Worm (Caenorhabditis elegans) whole organism, midembryonic: ENCODE measurements around the gene W03D2.9.

Experiments
- T22C8.4 ChIP-seq: fragments of 200-800 bp; sonication (Bioruptor generic); IDR thresholded peaks from 2 replicates; pipeline ENCODE4 v1.3.6; 2022; ENCODE audit warnings: missing genetic modification characterization, missing compliant biosample characterization
- cog-1 ChIP-seq: sonication (generic microtip); optimal IDR thresholded peaks from 2 replicates; lab custom pipeline; 2016; ENCODE audit warnings: missing genetic modification characterization, missing compliant biosample characterization
- flt-1 ChIP-seq: fragments of 200-800 bp; sonication (Bioruptor generic); IDR thresholded peaks from 2 replicates; pipeline ENCODE4 v1.3.6; 2022; ENCODE audit warnings: missing genetic modification characterization, missing compliant biosample characterization
- klf-2 ChIP-seq: fragments of 200-800 bp; sonication (Bioruptor generic); conservative IDR thresholded peaks from 2 replicates; pipeline ENCODE4 v1.3.6; 2022; ENCODE audit warnings: missing genetic modification reagents, missing genetic modification characterization, missing compliant biosample characterization
- med-1 ChIP-seq: sonication (generic microtip); optimal IDR thresholded peaks from 2 replicates; lab custom pipeline; 2017; ENCODE audit warnings: missing genetic modification characterization, mild to moderate bottlenecking, missing compliant biosample characterization, antibody characterized with exemption, missing genetic modification reagents; ENCODE audit not compliant: insufficient read depth
- ref-1 ChIP-seq: fragments of 200-800 bp; sonication (Bioruptor generic); conservative IDR thresholded peaks from 2 replicates; pipeline ENCODE4 v1.3.6; 2022; ENCODE audit warnings: missing genetic modification reagents, missing genetic modification characterization, missing compliant biosample characterization
- tab-1 ChIP-seq: fragments of 200-800 bp; sonication (Bioruptor generic); IDR thresholded peaks from 2 replicates; pipeline ENCODE4 v1.3.6; 2022; ENCODE audit warnings: missing genetic modification characterization, missing compliant biosample characterization
- ztf-23 ChIP-seq: fragments of 200-800 bp; sonication (Bioruptor generic); IDR thresholded peaks from 2 replicates; pipeline ENCODE4 v1.3.6; 2022; ENCODE audit warnings: missing genetic modification reagents, missing genetic modification characterization, missing compliant biosample characterization
- ztf-29 ChIP-seq: fragments of 200-800 bp; sonication (Bioruptor generic); IDR thresholded peaks from 2 replicates; pipeline ENCODE4 v1.3.6; 2022; ENCODE audit warnings: missing genetic modification reagents, missing genetic modification characterization, missing compliant biosample characterization

The W03D2.9 gene

DNA sequence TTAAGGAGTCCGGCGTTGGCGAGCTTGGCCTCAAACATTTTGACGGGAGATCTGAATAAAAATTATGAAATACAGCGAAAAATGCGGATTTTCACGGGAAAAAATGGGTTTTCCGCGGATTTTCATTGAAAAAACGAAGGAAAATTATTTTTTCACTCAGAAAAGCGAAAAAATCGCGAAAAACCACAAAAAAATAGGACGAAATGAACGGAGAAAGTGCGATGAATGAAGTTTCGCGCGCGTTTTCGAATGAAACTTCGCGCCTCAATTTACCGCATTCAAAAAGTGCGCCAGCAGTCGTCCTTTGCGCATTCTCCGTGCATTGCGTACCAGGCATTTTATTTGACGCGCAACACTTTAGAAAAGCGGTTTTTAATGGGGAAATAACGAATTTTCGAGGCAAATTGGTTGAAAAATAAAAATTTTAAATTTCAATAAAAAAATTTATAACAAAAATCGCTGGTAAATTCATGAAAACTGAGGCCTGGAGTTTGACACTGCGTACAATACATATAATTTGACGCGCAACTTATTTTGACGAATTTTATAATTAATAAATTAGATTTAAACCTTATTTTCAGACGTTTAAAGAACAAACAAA lies 25.0 kb downstream of the W03D2.9 start, which contains the start of gene pcn-1:
pcn-1 (minus strand) TSS at position 51 of the 601 bp plus-strand sequence.
- TF ChIP-seq klf-2 (GFP tag; lab: Robert Waterston, UW) (no peak), tab-1 (GFP tag; lab: Robert Waterston, UW) (no peak), cog-1 (tag; lab: Kevin White, UChicago) (peak; percentile 52), ref-1 (GFP tag; lab: Robert Waterston, UW) (no peak), med-1 (GFP tag; lab: Kevin White, UChicago) (no peak), T22C8.4 (no peak), flt-1 (GFP tag; lab: Robert Waterston, UW) (peak; percentile 72; the same call in 1 of the 2 replicates), ztf-23 (GFP tag; lab: Robert Waterston, UW) (0 out of 2 replicates have a peak, but pooled peaks have one; percentile 31), ztf-29 (GFP tag; lab: Robert Waterston, UW) (no peak)

- TF ChIP-seq ref-1 (GFP tag; lab: Robert Waterston, UW) (no peak), tab-1 (GFP tag; lab: Robert Waterston, UW) (no peak), ztf-23 (GFP tag; lab: Robert Waterston, UW) (no peak), T22C8.4 (no peak), flt-1 (GFP tag; lab: Robert Waterston, UW) (no peak), cog-1 (tag; lab: Kevin White, UChicago) (no peak), med-1 (GFP tag; lab: Kevin White, UChicago) (no peak), klf-2 (GFP tag; lab: Robert Waterston, UW) (no peak), ztf-29 (GFP tag; lab: Robert Waterston, UW) (no peak)
Measured at ce11 chrIV:4047628-4048027, 26.9 kb downstream of the W03D2.9 start.

DNA sequence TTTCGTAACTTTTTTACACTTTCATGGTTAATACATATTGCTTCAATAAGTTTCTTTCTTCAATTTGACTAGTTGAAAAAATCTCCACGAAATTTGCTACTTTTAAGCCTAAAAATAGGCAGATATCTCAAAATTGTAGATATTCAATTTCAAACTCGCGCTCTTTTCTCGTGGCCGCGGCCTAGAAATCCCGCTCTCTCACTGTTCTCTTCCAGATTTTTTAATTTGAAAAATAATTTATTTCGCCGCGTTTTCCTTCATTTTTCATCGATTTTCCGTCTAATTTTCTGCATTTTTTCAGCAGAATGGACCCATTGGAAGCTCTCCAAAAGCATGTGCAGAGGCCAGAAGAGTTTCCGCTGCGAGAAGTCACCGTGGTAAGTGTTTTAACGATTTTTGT lies 32.2 kb downstream of the W03D2.9 start, which contains the start of gene cdc-73:
cdc-73 (plus strand) TSS at position 302 of the 400 bp plus-strand sequence.
- TF ChIP-seq tab-1 (GFP tag; lab: Robert Waterston, UW), result no peak
- peak; percentile 60; the same call in 1 of the 2 replicates for TF ChIP-seq ztf-23 (GFP tag; lab: Robert Waterston, UW)
- no peak for TF ChIP-seq T22C8.4
- no peak for TF ChIP-seq ztf-29 (GFP tag; lab: Robert Waterston, UW)
- no peak for TF ChIP-seq klf-2 (GFP tag; lab: Robert Waterston, UW)
- no peak for TF ChIP-seq flt-1 (GFP tag; lab: Robert Waterston, UW)
- no peak for TF ChIP-seq med-1 (GFP tag; lab: Kevin White, UChicago)

ce11 chrIV:4041006-4041405 lies 33.5 kb downstream of the W03D2.9 start:
- no peak for TF ChIP-seq cog-1 (tag; lab: Kevin White, UChicago)
- TF ChIP-seq klf-2 (GFP tag; lab: Robert Waterston, UW), result no peak
- TF ChIP-seq T22C8.4, result no peak
- TF ChIP-seq ztf-29 (GFP tag; lab: Robert Waterston, UW), result no peak
- no peak for TF ChIP-seq ref-1 (GFP tag; lab: Robert Waterston, UW)
- TF ChIP-seq med-1 (GFP tag; lab: Kevin White, UChicago), result no peak
- no peak for TF ChIP-seq ztf-23 (GFP tag; lab: Robert Waterston, UW)
- TF ChIP-seq tab-1 (GFP tag; lab: Robert Waterston, UW), result no peak
- TF ChIP-seq flt-1 (GFP tag; lab: Robert Waterston, UW), result no peak

ce11 chrIV:4039984-4040383 lies 34.5 kb downstream of the W03D2.9 start, which contains the start of gene F35F11.2:
Gene F35F11.2, plus strand, starts transcription at chrIV:4040284.
- TF ChIP-seq ref-1 (GFP tag; lab: Robert Waterston, UW), result no peak
- TF ChIP-seq cog-1 (tag; lab: Kevin White, UChicago), result no peak
- TF ChIP-seq tab-1 (GFP tag; lab: Robert Waterston, UW), result no peak
- no peak for TF ChIP-seq flt-1 (GFP tag; lab: Robert Waterston, UW)
- TF ChIP-seq T22C8.4, result no peak
- TF ChIP-seq ztf-23 (GFP tag; lab: Robert Waterston, UW), result no peak

DNA sequence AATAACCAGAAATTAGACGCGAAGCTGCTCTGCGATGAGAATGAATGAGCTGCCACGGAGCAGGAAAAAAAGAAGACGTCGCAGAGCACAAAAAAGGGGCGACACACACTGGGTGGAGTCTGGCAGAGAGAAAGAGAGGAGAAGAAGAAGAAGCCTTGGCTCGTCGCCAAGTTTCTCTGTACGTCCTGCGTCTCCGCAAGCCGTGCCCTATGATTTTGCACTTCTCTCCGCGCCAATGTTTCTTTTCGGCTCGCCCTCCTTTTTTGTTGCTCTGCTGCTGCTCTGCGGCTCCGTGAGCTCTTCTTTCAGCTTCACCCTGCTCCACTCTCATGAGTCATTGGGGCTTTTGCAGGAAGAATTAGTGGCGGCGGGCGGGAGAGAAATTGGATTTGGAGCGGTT lies 39.6 kb downstream of the W03D2.9 start, which contains the start of gene hlh-30:
hlh-30 (minus strand) TSS at position 69 of the 400 bp plus-strand sequence.
- no peak for TF ChIP-seq ref-1 (GFP tag; lab: Robert Waterston, UW)
- no peak for TF ChIP-seq ztf-29 (GFP tag; lab: Robert Waterston, UW)
- TF ChIP-seq klf-2 (GFP tag; lab: Robert Waterston, UW), result no peak
- TF ChIP-seq T22C8.4, result no peak
- 0 out of 2 replicates have a peak, but pooled peaks have one; percentile 16 for TF ChIP-seq flt-1 (GFP tag; lab: Robert Waterston, UW)

ce11 chrIV:4033490-4033889 lies 41.0 kb downstream of the W03D2.9 start:
- TF ChIP-seq ztf-23 (GFP tag; lab: Robert Waterston, UW), result no peak

DNA sequence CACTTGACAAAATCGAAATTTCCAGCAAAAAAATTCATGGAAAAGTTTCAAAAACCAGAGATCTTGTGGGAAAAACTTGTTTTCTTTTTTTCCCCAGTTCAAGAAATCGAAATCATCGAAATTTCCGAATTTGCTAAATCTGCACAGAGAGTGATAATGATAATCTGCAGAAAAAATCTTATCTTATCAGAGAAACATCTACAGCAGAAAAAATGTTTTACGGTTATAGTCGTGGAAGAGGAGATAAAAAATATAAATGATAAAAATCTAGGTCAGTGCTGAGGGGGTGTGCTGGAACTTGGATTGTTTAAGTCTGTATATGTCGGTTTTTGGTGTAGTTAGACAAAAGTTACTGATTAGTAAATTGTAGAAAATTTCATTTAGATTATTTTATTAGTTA lies 42.2 kb downstream of the W03D2.9 start:
- TF ChIP-seq tab-1 (GFP tag; lab: Robert Waterston, UW) (no peak), med-1 (GFP tag; lab: Kevin White, UChicago) (no peak), ref-1 (GFP tag; lab: Robert Waterston, UW) (no peak), T22C8.4 (no peak), klf-2 (GFP tag; lab: Robert Waterston, UW) (no peak), ztf-29 (GFP tag; lab: Robert Waterston, UW) (no peak), flt-1 (GFP tag; lab: Robert Waterston, UW) (no peak), ztf-23 (GFP tag; lab: Robert Waterston, UW) (no peak), cog-1 (tag; lab: Kevin White, UChicago) (no peak)

DNA sequence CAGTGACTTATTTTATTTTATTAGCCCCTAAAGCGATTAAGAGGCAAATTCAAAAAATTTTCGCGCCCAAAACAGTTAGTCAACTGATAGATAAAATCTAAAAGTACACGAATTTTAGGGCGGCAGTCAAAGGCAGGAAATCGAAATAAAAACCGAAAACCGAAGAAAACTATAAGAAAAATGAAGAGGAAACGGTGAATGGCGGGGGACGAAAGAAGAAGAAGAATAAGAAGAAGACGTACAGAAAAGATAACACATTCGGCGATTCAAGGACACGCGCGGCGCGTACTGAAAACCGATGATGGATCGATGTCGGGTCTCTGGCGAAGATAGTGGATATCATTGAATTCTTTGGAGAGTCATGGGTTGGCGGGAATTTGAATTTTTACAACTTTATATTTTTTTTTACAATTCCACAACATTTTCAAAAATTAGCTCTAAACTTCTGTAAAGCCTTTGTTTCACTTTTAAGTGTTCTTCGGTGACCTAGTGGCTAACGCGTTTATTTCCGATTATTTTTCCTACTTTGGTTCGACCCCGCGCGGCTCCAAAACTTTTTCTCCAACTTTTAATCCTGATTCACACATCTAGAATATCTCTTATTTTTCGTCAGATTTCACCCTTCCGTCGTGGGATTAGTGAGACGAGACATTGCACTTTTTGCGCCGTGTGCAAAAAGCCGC lies 43.5 kb downstream of the W03D2.9 start:
- TF ChIP-seq med-1 (GFP tag; lab: Kevin White, UChicago) (no peak), klf-2 (GFP tag; lab: Robert Waterston, UW) (no peak), tab-1 (GFP tag; lab: Robert Waterston, UW) (no peak), ztf-29 (GFP tag; lab: Robert Waterston, UW) (no peak), flt-1 (GFP tag; lab: Robert Waterston, UW) (no peak), T22C8.4 (no peak), cog-1 (tag; lab: Kevin White, UChicago) (no peak)
